Fruit fly (Drosophila melanogaster) whole organism, wandering third instar larva: ENCODE results near the gene CG15550.

Experiments
- Abd-B ChIP-seq: fragments of >200 bp; optimal IDR thresholded peaks from 2 replicates; lab custom pipeline; 2017; ENCODE audit warnings: missing biosample characterization, missing genetic modification characterization
- Dfd ChIP-seq: fragments of >200 bp; optimal IDR thresholded peaks from 2 replicates; lab custom pipeline; 2017; ENCODE audit warnings: missing biosample characterization, missing genetic modification characterization
- Myc ChIP-seq: fragments of >200 bp; optimal IDR thresholded peaks from 2 replicates; lab custom pipeline; 2017
- dl ChIP-seq, 2 experiments: fragments of 175-275, 200-275 bp in 1 of 2; fragments of 200-275 bp in 1 of 2; sonication (Bioruptor generic); optimal IDR thresholded peaks; lab custom pipeline; 2018; ENCODE audit warnings: mild to moderate bottlenecking in 2 of 2, missing biosample characterization in 2 of 2, missing genetic modification characterization in 2 of 2, moderate library complexity in 2 of 2; ENCODE audit not compliant: partially characterized antibody in 2 of 2, insufficient read depth in 1 of 2
- h ChIP-seq: fragments of 200-800 bp; sonication (Bioruptor generic); optimal IDR thresholded peaks from 3 replicates; lab custom pipeline; 2016; ENCODE audit warnings: missing biosample characterization, mild to moderate bottlenecking, missing genetic modification characterization
- jim ChIP-seq: fragments of 175-275, 200-325 bp; sonication (Bioruptor generic); optimal IDR thresholded peaks from 2 replicates; lab custom pipeline; 2016; ENCODE audit warnings: missing biosample characterization, mild to moderate bottlenecking, missing genetic modification characterization
- lola ChIP-seq: fragments of >200 bp; optimal IDR thresholded peaks from 2 replicates; lab custom pipeline; 2017; ENCODE audit warnings: missing biosample characterization, missing genetic modification characterization

DNA sequence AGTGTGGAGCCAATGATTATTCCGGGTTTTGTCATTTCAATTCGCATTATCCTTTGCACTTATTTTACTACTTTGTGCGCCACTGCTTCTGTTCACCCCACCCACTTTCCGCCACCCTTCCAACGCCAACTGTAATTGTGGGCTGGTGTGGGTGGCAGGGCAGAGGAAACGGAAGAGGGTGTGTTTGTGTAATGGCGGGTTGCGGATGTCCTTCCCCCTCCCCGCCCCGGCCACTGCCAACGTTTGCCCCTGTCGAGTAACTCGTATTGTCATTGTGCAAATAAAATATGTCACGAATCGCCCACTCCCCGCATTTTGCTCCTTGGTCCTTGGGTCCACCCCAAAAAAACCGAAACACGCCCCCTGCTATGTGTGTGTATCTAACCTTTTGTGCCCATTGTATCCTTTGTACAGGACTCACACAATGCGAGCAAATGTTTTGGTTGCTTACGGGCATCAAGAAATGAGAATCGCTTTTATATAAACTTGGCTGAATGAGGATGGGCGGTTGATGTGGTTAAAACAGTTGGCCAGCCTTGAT is 2.9 kb downstream of the CG15550 start:
- TF ChIP-seq Abd-B (GFP tag; lab: Kevin White, UChicago) = no peak
- TF ChIP-seq lola (GFP tag; lab: Kevin White, UChicago) = no peak
- no peak for TF ChIP-seq dl (GFP tag; optimal IDR thresholded peaks at IDR 0.05; lab: Kevin White, UChicago; ENCODE audit: insufficient read depth in 1 of 2, partially characterized antibody in 2 of 2)
- no peak for TF ChIP-seq Myc (lab: Kevin White, UChicago)
- TF ChIP-seq h = no peak
- no peak for TF ChIP-seq Dfd (GFP tag; lab: Kevin White, UChicago)
- no peak for TF ChIP-seq jim (GFP tag; lab: Kevin White, UChicago)
